Fruit fly (Drosophila melanogaster) whole organism, embryonic: ENCODE data around the gene CG42263.

Source experiments
- Atf6 ChIP-seq: fragments of 200-800 bp; sonication (Bioruptor generic); IDR thresholded peaks from 2 replicates; pipeline ENCODE4 v1.3.6; 2022; ENCODE audit warnings: missing biosample characterization, missing genetic modification characterization
- Blimp-1 ChIP-seq: fragments of 200-800 bp; sonication (Bioruptor generic); optimal IDR thresholded peaks from 3 replicates; lab custom pipeline; 2018; ENCODE audit warnings: missing biosample characterization, missing genetic modification characterization, mild to moderate bottlenecking, moderate library complexity, missing genetic modification reagents
- CG11504 ChIP-seq: fragments of 200-800 bp; sonication (Bioruptor generic); optimal IDR thresholded peaks from 3 replicates; lab custom pipeline; 2019; ENCODE audit warnings: missing biosample characterization, mild to moderate bottlenecking, missing genetic modification characterization, moderate library complexity
- CG12391 ChIP-seq: fragments of 200-800 bp; sonication (Bioruptor generic); optimal IDR thresholded peaks from 3 replicates; lab custom pipeline; 2018; ENCODE audit warnings: missing biosample characterization, mild to moderate bottlenecking, missing genetic modification characterization, moderate library complexity
- CG12769 ChIP-seq: fragments of 200-800 bp; sonication (Bioruptor generic); optimal IDR thresholded peaks from 2 replicates; lab custom pipeline; 2019; ENCODE audit warnings: missing biosample characterization, mild to moderate bottlenecking, missing genetic modification characterization, moderate library complexity
- CG13123 ChIP-seq: fragments of 200-800 bp; sonication (Bioruptor generic); optimal IDR thresholded peaks from 2 replicates; lab custom pipeline; 2016; ENCODE audit warnings: missing biosample characterization, missing genetic modification characterization
- CG14441 ChIP-seq: fragments of 200-800 bp; sonication (Bioruptor generic); IDR thresholded peaks from 2 replicates; pipeline ENCODE4 v1.3.6; 2022; ENCODE audit warnings: missing biosample characterization, missing genetic modification characterization
- CG14710 ChIP-seq: fragments of 200-800 bp; sonication (Bioruptor generic); optimal IDR thresholded peaks from 3 replicates; lab custom pipeline; 2019; ENCODE audit warnings: missing biosample characterization, mild to moderate bottlenecking, missing genetic modification characterization, moderate library complexity
- CG15269 ChIP-seq: fragments of 200-800 bp; sonication (Bioruptor generic); optimal IDR thresholded peaks from 2 replicates; lab custom pipeline; 2018; ENCODE audit warnings: missing biosample characterization, mild to moderate bottlenecking, missing genetic modification characterization, moderate library complexity
- CG15514 ChIP-seq: fragments of 200-800 bp; sonication (Bioruptor generic); optimal IDR thresholded peaks from 3 replicates; lab custom pipeline; 2017; ENCODE audit warnings: missing biosample characterization, missing genetic modification characterization, mild to moderate bottlenecking, moderate library complexity, missing genetic modification reagents
- CG17361 ChIP-seq: fragments of 200-800 bp; sonication (Bioruptor generic); IDR thresholded peaks from 3 replicates; pipeline ENCODE4 v1.3.6; 2022; ENCODE audit warnings: missing biosample characterization, missing genetic modification characterization
- CG18262 ChIP-seq: fragments of 200-800 bp; optimal IDR thresholded peaks from 3 replicates; lab custom pipeline; 2019; ENCODE audit warnings: missing biosample characterization, mild to moderate bottlenecking, missing genetic modification characterization, moderate library complexity
- CG18764 ChIP-seq: fragments of 200-800 bp; sonication (Bioruptor generic); optimal IDR thresholded peaks from 3 replicates; lab custom pipeline; 2016; ENCODE audit warnings: missing biosample characterization, missing genetic modification characterization
- CG2120 ChIP-seq: fragments of 200-800 bp; sonication (Bioruptor generic); optimal IDR thresholded peaks from 3 replicates; lab custom pipeline; 2016; ENCODE audit warnings: missing biosample characterization, missing genetic modification characterization
- CG2678 ChIP-seq: fragments of 200-800 bp; sonication (Bioruptor generic); optimal IDR thresholded peaks from 3 replicates; lab custom pipeline; 2019; ENCODE audit warnings: missing biosample characterization, mild to moderate bottlenecking, missing genetic modification characterization, moderate library complexity
- CG30403 ChIP-seq: fragments of 200-800 bp; sonication (Bioruptor generic); optimal IDR thresholded peaks from 3 replicates; lab custom pipeline; 2016; ENCODE audit warnings: missing biosample characterization, missing genetic modification characterization
- CG31388 ChIP-seq: fragments of 200-800 bp; sonication (Bioruptor generic); optimal IDR thresholded peaks from 2 replicates; lab custom pipeline; 2016; ENCODE audit warnings: missing biosample characterization, missing genetic modification characterization
- CG32532 ChIP-seq: fragments of 200-800 bp; sonication (Bioruptor generic); IDR thresholded peaks from 2 replicates; pipeline ENCODE4 v1.3.6; 2022; ENCODE audit warnings: missing biosample characterization, missing genetic modification characterization
- CG32767 ChIP-seq: fragments of 200-800 bp; sonication (Bioruptor generic); IDR thresholded peaks from 2 replicates; pipeline ENCODE4 v1.3.6; 2022; ENCODE audit warnings: missing biosample characterization, missing genetic modification characterization
- CG33557 ChIP-seq: fragments of 200-800 bp; sonication (Bioruptor generic); optimal IDR thresholded peaks from 2 replicates; lab custom pipeline; 2019; ENCODE audit warnings: missing biosample characterization, mild to moderate bottlenecking, missing genetic modification characterization, moderate library complexity
- CG4360 ChIP-seq: fragments of 200-800 bp; sonication (Bioruptor generic); IDR thresholded peaks from 2 replicates; pipeline ENCODE4 v1.3.6; 2022; ENCODE audit warnings: missing biosample characterization, missing genetic modification characterization
- CG5180 ChIP-seq: fragments of 200-800 bp; sonication (Bioruptor generic); optimal IDR thresholded peaks from 3 replicates; lab custom pipeline; 2017; ENCODE audit warnings: missing biosample characterization, missing genetic modification characterization, mild to moderate bottlenecking, moderate library complexity, missing genetic modification reagents
- CG7839 ChIP-seq: fragments of 200-800 bp; sonication (Bioruptor generic); optimal IDR thresholded peaks from 3 replicates; lab custom pipeline; 2018; ENCODE audit warnings: missing biosample characterization, mild to moderate bottlenecking, missing genetic modification characterization, moderate library complexity
- CG8359 ChIP-seq: fragments of 200-800 bp; sonication (Bioruptor generic); optimal IDR thresholded peaks from 2 replicates; lab custom pipeline; 2017; ENCODE audit warnings: missing biosample characterization, mild to moderate bottlenecking, missing genetic modification characterization, borderline replicate concordance
- CG8944 ChIP-seq: fragments of 200-800 bp; sonication (Bioruptor generic); optimal IDR thresholded peaks from 3 replicates; lab custom pipeline; 2016; ENCODE audit warnings: missing biosample characterization, missing genetic modification characterization
- Hr39 ChIP-seq: fragments of >200 bp; optimal IDR thresholded peaks from 2 replicates; lab custom pipeline; 2017
- Meics ChIP-seq: fragments of 200-800 bp; sonication (Bioruptor generic); optimal IDR thresholded peaks from 2 replicates; lab custom pipeline; 2017; ENCODE audit warnings: missing biosample characterization, mild to moderate bottlenecking, missing genetic modification characterization
- Sox100B ChIP-seq: fragments of 200-800 bp; sonication (Bioruptor generic); optimal IDR thresholded peaks from 3 replicates; lab custom pipeline; 2018; ENCODE audit warnings: missing biosample characterization, mild to moderate bottlenecking, missing genetic modification characterization
- ap ChIP-seq: fragments of 200-800 bp; sonication (Bioruptor generic); IDR thresholded peaks from 2 replicates; pipeline ENCODE4 v1.3.6; 2022; ENCODE audit warnings: missing biosample characterization, missing genetic modification characterization
- bab2 ChIP-seq: fragments of 200-800 bp; sonication (Bioruptor generic); optimal IDR thresholded peaks from 2 replicates; lab custom pipeline; 2016; ENCODE audit warnings: missing biosample characterization, missing genetic modification characterization
- chinmo ChIP-seq: fragments of 200-800 bp; sonication (Bioruptor generic); IDR thresholded peaks from 4 replicates; pipeline ENCODE4 v1.3.6; 2022; ENCODE audit warnings: missing biosample characterization, missing genetic modification characterization; ENCODE audit not compliant: partially characterized antibody
- chm ChIP-seq: fragments of 200-800 bp; sonication (Bioruptor generic); IDR thresholded peaks from 2 replicates; pipeline ENCODE4 v1.3.6; 2022; ENCODE audit warnings: missing biosample characterization, missing genetic modification characterization
- disco-r ChIP-seq: fragments of 200-800 bp; sonication (Bioruptor generic); optimal IDR thresholded peaks from 2 replicates; lab custom pipeline; 2016; ENCODE audit warnings: missing biosample characterization, missing genetic modification characterization
- grau ChIP-seq: fragments of 200-800 bp; optimal IDR thresholded peaks from 3 replicates; lab custom pipeline; 2019; ENCODE audit warnings: missing biosample characterization, mild to moderate bottlenecking, missing genetic modification characterization, moderate library complexity
- hbn ChIP-seq: fragments of 200-800 bp; sonication (Bioruptor generic); IDR thresholded peaks from 2 replicates; pipeline ENCODE4 v1.3.6; 2022; ENCODE audit warnings: missing biosample characterization, missing genetic modification characterization; ENCODE audit not compliant: partially characterized antibody
- inv ChIP-seq: fragments of 200-800 bp; sonication (Bioruptor generic); IDR thresholded peaks from 2 replicates; pipeline ENCODE4 v1.3.6; 2022; ENCODE audit warnings: missing biosample characterization, missing genetic modification characterization; ENCODE audit not compliant: partially characterized antibody
- lab ChIP-seq: fragments of 200-800 bp; sonication (Bioruptor generic); optimal IDR thresholded peaks from 3 replicates; lab custom pipeline; 2017; ENCODE audit warnings: missing biosample characterization, missing genetic modification characterization, mild to moderate bottlenecking, moderate library complexity, missing genetic modification reagents
- lola ChIP-seq, 3 experiments: fragments of >200 bp in 2 of 3; fragments of 200-800 bp in 1 of 3; sonication (Bioruptor generic) in 1 of 3; optimal IDR thresholded peaks; 2 replicates each; lab custom pipeline; 2017 to 2019; ENCODE audit warnings: missing biosample characterization in 3 of 3, missing genetic modification characterization in 3 of 3, mild to moderate bottlenecking in 1 of 3, moderate library complexity in 1 of 3
- peb ChIP-seq: fragments of 200-800 bp; sonication (Bioruptor generic); IDR thresholded peaks from 2 replicates; pipeline ENCODE4 v1.3.6; 2022; ENCODE audit warnings: missing biosample characterization, missing genetic modification characterization
- pros ChIP-seq: fragments of 200-800 bp; sonication (Bioruptor generic); optimal IDR thresholded peaks from 3 replicates; lab custom pipeline; 2019; ENCODE audit warnings: missing biosample characterization, mild to moderate bottlenecking, missing genetic modification characterization, moderate library complexity
- rib ChIP-seq: fragments of 200-800 bp; sonication (Bioruptor generic); IDR thresholded peaks from 2 replicates; pipeline ENCODE4 v1.3.6; 2022; ENCODE audit warnings: missing biosample characterization, missing genetic modification characterization
- sim ChIP-seq: fragments of 200-800 bp; sonication (Bioruptor generic); IDR thresholded peaks from 2 replicates; pipeline ENCODE4 v1.3.6; 2022; ENCODE audit warnings: missing biosample characterization, missing genetic modification characterization
- sima ChIP-seq: fragments of 200-800 bp; sonication (Bioruptor generic); optimal IDR thresholded peaks from 2 replicates; lab custom pipeline; 2016; ENCODE audit warnings: missing biosample characterization, missing genetic modification characterization
- sna ChIP-seq: fragments of 200-800 bp; sonication (Bioruptor generic); IDR thresholded peaks from 2 replicates; pipeline ENCODE4 v1.3.6; 2022; ENCODE audit warnings: missing biosample characterization, missing genetic modification characterization; ENCODE audit not compliant: partially characterized antibody
- wdn ChIP-seq: fragments of 200-800 bp; sonication (Bioruptor generic); IDR thresholded peaks from 2 replicates; pipeline ENCODE4 v1.3.6; 2022; ENCODE audit warnings: missing biosample characterization, missing genetic modification characterization
- zfh2 ChIP-seq: fragments of 200-800 bp; sonication (Bioruptor generic); optimal IDR thresholded peaks from 2 replicates; lab custom pipeline; 2016; ENCODE audit warnings: missing biosample characterization, missing genetic modification characterization

CG42263 gene

DNA sequence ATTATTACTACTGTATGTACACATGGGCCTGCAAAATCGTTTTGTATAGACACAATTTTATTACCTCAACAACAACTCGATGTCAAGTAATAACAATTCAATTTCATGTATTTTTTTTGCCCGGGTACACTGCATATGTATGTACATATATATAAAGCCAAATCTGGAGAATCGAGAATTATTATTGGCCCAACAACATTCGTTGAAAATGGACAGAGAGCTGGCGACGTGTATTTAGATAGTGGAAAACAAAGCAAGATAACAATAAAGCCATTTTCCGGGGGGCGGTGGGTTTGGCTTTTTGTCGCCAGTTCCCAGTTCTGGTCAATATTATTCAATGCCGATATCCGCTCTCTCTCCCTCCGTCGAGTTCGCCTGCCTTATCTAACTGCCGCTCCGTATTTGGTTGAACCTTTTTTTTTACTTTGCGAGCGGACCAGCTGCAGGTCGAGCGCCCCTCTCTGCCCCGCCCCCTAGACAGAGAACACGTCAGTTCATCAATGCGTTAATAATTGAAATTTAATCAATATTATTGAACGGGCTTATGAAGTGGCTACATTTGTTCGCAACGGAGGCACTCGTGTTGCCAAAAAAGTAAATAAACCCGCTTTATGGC, 25.8 kb downstream of the CG42263 start (continued):
- TF ChIP-seq CG2120 (GFP tag; lab: Kevin White, UChicago) (peak; percentile 21), CG8944 (GFP tag; lab: Kevin White, UChicago) (no peak), sima (GFP tag; lab: Kevin White, UChicago) (no peak), CG5180 (GFP tag; lab: Kevin White, UChicago) (no peak), CG2678 (tag; lab: Kevin White, UChicago) (no peak), zfh2 (GFP tag; lab: Kevin White, UChicago) (no peak), CG18764 (no peak), CG11504 (tag; lab: Kevin White, UChicago) (peak; percentile 56), CG32532 (GFP tag; lab: Robert Waterston, UW) (peak; percentile 31; the same call in 1 of the 2 replicates), hbn (GFP tag; lab: Robert Waterston, UW) (no peak), CG8359 (GFP tag; lab: Kevin White, UChicago) (no peak)

dm6 chr3L:19929051-19929718, 26.4 kb downstream of the CG42263 start:
- TF ChIP-seq CG12769 (tag; lab: Kevin White, UChicago) (peak; percentile 58), sim (GFP tag; lab: Robert Waterston, UW) (no peak), Atf6 (GFP tag; lab: Robert Waterston, UW) (0 out of 2 replicates have a peak, but pooled peaks have one; percentile 15), sna (GFP tag; lab: Robert Waterston, UW) (no peak), inv (no peak), CG12391 (peak; percentile 47), CG32767 (GFP tag; lab: Robert Waterston, UW) (peak; percentile 9; the same call in 1 of the 2 replicates), CG33557 (GFP tag; lab: Kevin White, UChicago) (peak; percentile 16), CG30403 (GFP tag; lab: Kevin White, UChicago) (peak; percentile 40), rib (GFP tag; lab: Robert Waterston, UW) (0 out of 2 replicates have a peak, but pooled peaks have one; percentile 12), CG13123 (no peak), CG14441 (GFP tag; lab: Robert Waterston, UW) (0 out of 2 replicates have a peak, but pooled peaks have one; percentile 5), CG18262 (tag; lab: Kevin White, UChicago) (peak; percentile 10), CG15514 (GFP tag; lab: Kevin White, UChicago) (peak; percentile 7), Meics (GFP tag; lab: Kevin White, UChicago) (peak; percentile 10), CG15269 (tag; lab: Kevin White, UChicago) (peak; percentile 44), wdn (GFP tag; lab: Robert Waterston, UW) (no peak), Hr39 (lab: Kevin White, UChicago) (no peak), lab (GFP tag; lab: Kevin White, UChicago) (peak; percentile 11), CG2120 (GFP tag; lab: Kevin White, UChicago) (peak; percentile 60), CG14710 (no peak), disco-r (GFP tag; lab: Kevin White, UChicago) (no peak), chinmo (GFP tag; lab: Robert Waterston, UW) (peak; percentile 74; the same call in 1 of the 4 replicates), peb (GFP tag; lab: Robert Waterston, UW) (no peak), ap (no peak), pros (GFP tag; lab: Kevin White, UChicago) (peak; percentile 3), Sox100B (GFP tag; lab: Kevin White, UChicago) (peak; percentile 3), CG4360 (peak; percentile 21; the same call in 1 of the 2 replicates), grau (peak; percentile 60), CG7839 (tag; lab: Kevin White, UChicago) (peak; percentile 32), CG17361 (GFP tag; lab: Robert Waterston, UW) (peak; percentile 39; the same call in 1 of the 3 replicates), bab2 (GFP tag; lab: Kevin White, UChicago) (no peak), Blimp-1 (GFP tag; lab: Kevin White, UChicago) (peak; percentile 28), lola (GFP tag; optimal IDR thresholded peaks at IDR 0.05; lab: Kevin White, UChicago) (no peak), chm (GFP tag; lab: Robert Waterston, UW) (no peak), CG31388 (GFP tag; lab: Kevin White, UChicago) (no peak)
